Fruit fly (Drosophila melanogaster) whole organism, embryonic: Measurements from ENCODE around the gene CG3546.
A peak's percentile ranks its signal among the peaks of the same experiment; 100 is the strongest.

Source experiments
- Adf1 ChIP-seq: fragments of 200-800 bp; sonication (Bioruptor generic); IDR thresholded peaks from 2 replicates; pipeline ENCODE4 v1.3.6; 2022; ENCODE audit warnings: missing biosample characterization, missing genetic modification characterization
- Bgb ChIP-seq: fragments of 200-800 bp; sonication (Bioruptor generic); IDR thresholded peaks from 2 replicates; pipeline ENCODE4 v1.3.6; 2022; ENCODE audit warnings: missing biosample characterization, missing genetic modification characterization; ENCODE audit not compliant: partially characterized antibody
- C15 ChIP-seq: fragments of 200-800 bp; sonication (Bioruptor generic); IDR thresholded peaks from 3 replicates; pipeline ENCODE4 v1.3.6; 2022; ENCODE audit warnings: missing biosample characterization, missing genetic modification characterization
- CG10321 ChIP-seq: fragments of 200-800 bp; sonication (Bioruptor generic); IDR thresholded peaks from 2 replicates; pipeline ENCODE4 v1.3.6; 2022; ENCODE audit warnings: missing biosample characterization, missing genetic modification characterization
- CG10959 ChIP-seq: fragments of 200-800 bp; sonication (Bioruptor generic); IDR thresholded peaks from 2 replicates; pipeline ENCODE4 v1.3.6; 2022; ENCODE audit warnings: missing biosample characterization, missing genetic modification characterization
- CG12236 ChIP-seq: fragments of 200-800 bp; sonication (Bioruptor generic); optimal IDR thresholded peaks from 2 replicates; lab custom pipeline; 2016; ENCODE audit warnings: missing biosample characterization, missing genetic modification characterization
- CG13424 ChIP-seq: fragments of 200-800 bp; sonication (Bioruptor generic); optimal IDR thresholded peaks from 2 replicates; lab custom pipeline; 2019; ENCODE audit warnings: missing biosample characterization, mild to moderate bottlenecking, missing genetic modification characterization, moderate library complexity
- CG14965 ChIP-seq: fragments of 200-800 bp; sonication (Bioruptor generic); optimal IDR thresholded peaks from 2 replicates; lab custom pipeline; 2016; ENCODE audit warnings: missing biosample characterization, missing genetic modification characterization, borderline replicate concordance
- CG15269 ChIP-seq: fragments of 200-800 bp; sonication (Bioruptor generic); optimal IDR thresholded peaks from 2 replicates; lab custom pipeline; 2018; ENCODE audit warnings: missing biosample characterization, mild to moderate bottlenecking, missing genetic modification characterization, moderate library complexity
- CG15601 ChIP-seq: fragments of 200-800 bp; sonication (Bioruptor generic); optimal IDR thresholded peaks from 3 replicates; lab custom pipeline; 2019; ENCODE audit warnings: missing biosample characterization, mild to moderate bottlenecking, missing genetic modification characterization, moderate library complexity
- CG1602 ChIP-seq: fragments of 200-800 bp; sonication (Bioruptor generic); optimal IDR thresholded peaks from 3 replicates; lab custom pipeline; 2016; ENCODE audit warnings: missing biosample characterization, missing genetic modification characterization
- CG18262 ChIP-seq: fragments of 200-800 bp; optimal IDR thresholded peaks from 3 replicates; lab custom pipeline; 2019; ENCODE audit warnings: missing biosample characterization, mild to moderate bottlenecking, missing genetic modification characterization, moderate library complexity
- CG3065 ChIP-seq: fragments of 200-800 bp; sonication (Bioruptor generic); optimal IDR thresholded peaks from 2 replicates; lab custom pipeline; 2016; ENCODE audit warnings: missing biosample characterization, missing genetic modification characterization
- CG32772 ChIP-seq: fragments of 200-800 bp; sonication (Bioruptor generic); IDR thresholded peaks from 2 replicates; pipeline ENCODE4 v1.3.6; 2022; ENCODE audit warnings: missing biosample characterization, missing genetic modification characterization
- CG34422 ChIP-seq: fragments of 200-800 bp; sonication (Bioruptor generic); IDR thresholded peaks from 3 replicates; pipeline ENCODE4 v1.3.6; 2022; ENCODE audit warnings: missing biosample characterization, missing genetic modification characterization
- CG4328 ChIP-seq: fragments of 200-800 bp; sonication (Bioruptor generic); optimal IDR thresholded peaks from 3 replicates; lab custom pipeline; 2017; ENCODE audit warnings: missing biosample characterization, missing genetic modification reagents, missing genetic modification characterization
- CG4360 ChIP-seq: fragments of 200-800 bp; sonication (Bioruptor generic); IDR thresholded peaks from 2 replicates; pipeline ENCODE4 v1.3.6; 2022; ENCODE audit warnings: missing biosample characterization, missing genetic modification characterization
- CG43689 ChIP-seq: fragments of 200-800 bp; sonication (Bioruptor generic); IDR thresholded peaks from 2 replicates; pipeline ENCODE4 v1.3.6; 2022; ENCODE audit warnings: missing biosample characterization, missing genetic modification characterization
- CG5953 ChIP-seq: fragments of 200-800 bp; sonication (Bioruptor generic); IDR thresholded peaks from 2 replicates; pipeline ENCODE4 v1.3.6; 2022; ENCODE audit warnings: missing biosample characterization, missing genetic modification characterization
- CG6813 ChIP-seq: fragments of 200-800 bp; sonication (Bioruptor generic); optimal IDR thresholded peaks from 2 replicates; lab custom pipeline; 2017; ENCODE audit warnings: missing biosample characterization, missing genetic modification characterization, mild to moderate bottlenecking, moderate library complexity, missing genetic modification reagents
- CG8290 ChIP-seq, 3 experiments: fragments of 200-800 bp; sonication (Bioruptor generic); optimal IDR thresholded peaks; 2 replicates each; lab custom pipeline; 2016 to 2019; ENCODE audit warnings: missing biosample characterization in 3 of 3, missing genetic modification characterization in 3 of 3, mild to moderate bottlenecking in 2 of 3, moderate library complexity in 1 of 3
- CG8388 ChIP-seq: fragments of 200-800 bp; sonication (Bioruptor generic); optimal IDR thresholded peaks from 2 replicates; lab custom pipeline; 2019; ENCODE audit warnings: missing biosample characterization, mild to moderate bottlenecking, missing genetic modification characterization, moderate library complexity
- D19B ChIP-seq: fragments of 200-800 bp; sonication (Bioruptor generic); optimal IDR thresholded peaks from 2 replicates; lab custom pipeline; 2017; ENCODE audit warnings: missing biosample characterization, mild to moderate bottlenecking, missing genetic modification characterization
- H15 ChIP-seq: fragments of 200-800 bp; sonication (Bioruptor generic); IDR thresholded peaks from 3 replicates; pipeline ENCODE4 v1.3.6; 2022; ENCODE audit warnings: missing biosample characterization, missing genetic modification characterization
- Hr51 ChIP-seq, 2 experiments: fragments of 200-800 bp; sonication (Bioruptor generic); optimal IDR thresholded peaks; 2 replicates in 1 of 2; 3 replicates in 1 of 2; lab custom pipeline; 2016 to 2018; ENCODE audit warnings: missing biosample characterization in 2 of 2, missing genetic modification characterization in 2 of 2, mild to moderate bottlenecking in 1 of 2, moderate library complexity in 1 of 2
- Lpt ChIP-seq: fragments of >200 bp; optimal IDR thresholded peaks from 2 replicates; lab custom pipeline; 2018; ENCODE audit warnings: missing biosample characterization, missing genetic modification characterization
- Nf-YC ChIP-seq: fragments of 200-800 bp; optimal IDR thresholded peaks from 3 replicates; lab custom pipeline; 2019; ENCODE audit warnings: missing biosample characterization, mild to moderate bottlenecking, missing genetic modification characterization, moderate library complexity
- NfI ChIP-seq: fragments of 200-800 bp; sonication (Bioruptor generic); optimal IDR thresholded peaks from 3 replicates; lab custom pipeline; 2018; ENCODE audit warnings: missing biosample characterization, mild to moderate bottlenecking, missing genetic modification characterization, moderate library complexity
- Opbp ChIP-seq: fragments of 200-800 bp; sonication (Bioruptor generic); IDR thresholded peaks from 3 replicates; pipeline ENCODE4 v1.3.6; 2022; ENCODE audit warnings: missing biosample characterization, missing genetic modification characterization; ENCODE audit not compliant: partially characterized antibody
- Xrp1 ChIP-seq: fragments of 200-800 bp; sonication (Bioruptor generic); IDR thresholded peaks from 2 replicates; pipeline ENCODE4 v1.3.6; 2022; ENCODE audit warnings: missing biosample characterization, missing genetic modification characterization
- ab ChIP-seq: fragments of 200-800 bp; sonication (Bioruptor generic); optimal IDR thresholded peaks from 2 replicates; lab custom pipeline; 2016; ENCODE audit warnings: missing biosample characterization, missing genetic modification characterization
- ap ChIP-seq: fragments of 200-800 bp; sonication (Bioruptor generic); IDR thresholded peaks from 2 replicates; pipeline ENCODE4 v1.3.6; 2022; ENCODE audit warnings: missing biosample characterization, missing genetic modification characterization
- ci ChIP-seq: fragments of 200-800 bp; sonication (Bioruptor generic); IDR thresholded peaks from 3 replicates; pipeline ENCODE4 v1.3.6; 2022; ENCODE audit warnings: missing biosample characterization, missing genetic modification characterization
- dmrt11E ChIP-seq: fragments of 200-800 bp; sonication (Bioruptor generic); optimal IDR thresholded peaks from 3 replicates; lab custom pipeline; 2018; ENCODE audit warnings: missing biosample characterization, mild to moderate bottlenecking, missing genetic modification characterization, moderate library complexity
- esg ChIP-seq: fragments of 200-800 bp; sonication (Bioruptor generic); conservative IDR thresholded peaks from 2 replicates; pipeline ENCODE4 v1.3.6; 2022; ENCODE audit warnings: missing biosample characterization, missing genetic modification characterization
- exex ChIP-seq: fragments of 200-800 bp; sonication (Bioruptor generic); optimal IDR thresholded peaks from 4 replicates; lab custom pipeline; 2018; ENCODE audit warnings: missing biosample characterization, mild to moderate bottlenecking, missing genetic modification characterization, moderate library complexity
- ham ChIP-seq: fragments of 200-800 bp; sonication (Bioruptor generic); IDR thresholded peaks from 2 replicates; pipeline ENCODE4 v1.3.6; 2022; ENCODE audit warnings: missing biosample characterization, missing genetic modification characterization
- klu ChIP-seq: fragments of 200-800 bp; sonication (Bioruptor generic); IDR thresholded peaks from 2 replicates; pipeline ENCODE4 v1.3.6; 2022; ENCODE audit warnings: missing biosample characterization, missing genetic modification characterization
- luna ChIP-seq: fragments of 200-800 bp; sonication (Bioruptor generic); optimal IDR thresholded peaks from 2 replicates; lab custom pipeline; 2016; ENCODE audit warnings: missing biosample characterization, missing genetic modification characterization
- nom ChIP-seq: fragments of 200-800 bp; sonication (Bioruptor generic); optimal IDR thresholded peaks from 2 replicates; lab custom pipeline; 2017; ENCODE audit warnings: missing biosample characterization, missing genetic modification characterization, mild to moderate bottlenecking, moderate library complexity, missing genetic modification reagents
- org-1 ChIP-seq: fragments of 200-800 bp; sonication (Bioruptor generic); optimal IDR thresholded peaks from 2 replicates; lab custom pipeline; 2017; ENCODE audit warnings: missing biosample characterization, missing genetic modification characterization
- peb ChIP-seq: fragments of 200-800 bp; sonication (Bioruptor generic); IDR thresholded peaks from 2 replicates; pipeline ENCODE4 v1.3.6; 2022; ENCODE audit warnings: missing biosample characterization, missing genetic modification characterization
- sima ChIP-seq: fragments of 200-800 bp; sonication (Bioruptor generic); optimal IDR thresholded peaks from 2 replicates; lab custom pipeline; 2016; ENCODE audit warnings: missing biosample characterization, missing genetic modification characterization
- sisA ChIP-seq: fragments of 200-800 bp; sonication (Bioruptor generic); IDR thresholded peaks from 2 replicates; pipeline ENCODE4 v1.3.6; 2022; ENCODE audit warnings: missing biosample characterization, missing genetic modification characterization
- sqz ChIP-seq: fragments of 200-800 bp; sonication (Bioruptor generic); optimal IDR thresholded peaks from 3 replicates; lab custom pipeline; 2018; ENCODE audit warnings: missing biosample characterization, mild to moderate bottlenecking, missing genetic modification characterization
- tin ChIP-seq: fragments of 200-800 bp; sonication (Bioruptor generic); optimal IDR thresholded peaks from 3 replicates; lab custom pipeline; 2016; ENCODE audit warnings: missing biosample characterization, missing genetic modification characterization
- trh ChIP-seq: fragments of 200-800 bp; sonication (Bioruptor generic); optimal IDR thresholded peaks from 2 replicates; lab custom pipeline; 2016; ENCODE audit warnings: missing biosample characterization, missing genetic modification characterization
- ttk ChIP-seq: fragments of 200-800 bp; sonication (Bioruptor generic); IDR thresholded peaks from 2 replicates; pipeline ENCODE4 v2.1.2; 2022; ENCODE audit warnings: missing biosample characterization, missing genetic modification characterization
- twi ChIP-seq: fragments of 200-800 bp; optimal IDR thresholded peaks from 2 replicates; lab custom pipeline; 2019; ENCODE audit warnings: missing biosample characterization, mild to moderate bottlenecking, missing genetic modification characterization, moderate library complexity
- vvl ChIP-seq: fragments of 200-800 bp; sonication (Bioruptor generic); IDR thresholded peaks from 2 replicates; pipeline ENCODE4 v1.3.6; 2022; ENCODE audit warnings: missing biosample characterization, missing genetic modification characterization
- zfh2 ChIP-seq: fragments of 200-800 bp; sonication (Bioruptor generic); optimal IDR thresholded peaks from 2 replicates; lab custom pipeline; 2016; ENCODE audit warnings: missing biosample characterization, missing genetic modification characterization

The CG3546 gene

dm6 chrX:4581769-4582168 lies 23.9 kb downstream of the CG3546 start (continued):
- TF ChIP-seq dmrt11E (tag; lab: Kevin White, UChicago), result peak; percentile 74
- no peak for TF ChIP-seq ap (GFP tag; lab: Robert Waterston, UW)
- no peak for TF ChIP-seq CG3065 (GFP tag; lab: Kevin White, UChicago)
- TF ChIP-seq twi, result no peak
- TF ChIP-seq CG12236 (GFP tag; lab: Kevin White, UChicago), result no peak
- TF ChIP-seq CG18262 (tag; lab: Kevin White, UChicago), result peak; percentile 62
- no peak for TF ChIP-seq H15 (GFP tag; lab: Robert Waterston, UW)
- no peak for TF ChIP-seq CG10321
- TF ChIP-seq sqz (GFP tag; lab: Kevin White, UChicago), result no peak
- TF ChIP-seq luna (GFP tag; lab: Kevin White, UChicago), result no peak
- TF ChIP-seq CG6813, result peak; percentile 3
- peak; percentile 50 for TF ChIP-seq CG13424
- TF ChIP-seq exex (tag; lab: Kevin White, UChicago), result no peak
- no peak for TF ChIP-seq Bgb (GFP tag; lab: Robert Waterston, UW)
- peak; percentile 48; the same call in 1 of the 2 replicates for TF ChIP-seq CG10959 (GFP tag; lab: Robert Waterston, UW)
- no peak for TF ChIP-seq CG14965 (GFP tag; lab: Kevin White, UChicago)
- TF ChIP-seq Hr51 (GFP tag; optimal IDR thresholded peaks at IDR 0.05; lab: Kevin White, UChicago), result peak in 1 of 2 experiments; percentile 6
- no peak for TF ChIP-seq Nf-YC (tag; lab: Kevin White, UChicago)
- no peak for TF ChIP-seq Lpt (GFP tag; lab: Kevin White, UChicago)
- TF ChIP-seq klu, result no peak
- TF ChIP-seq CG43689, result no peak
- TF ChIP-seq CG34422 (GFP tag; lab: Robert Waterston, UW), result peak; percentile 34; the same call in 1 of the 3 replicates
- TF ChIP-seq ttk (GFP tag; lab: Robert Waterston, UW), result peak; percentile 32; the same call in 1 of the 2 replicates
- TF ChIP-seq CG8388 (GFP tag; lab: Kevin White, UChicago), result peak; percentile 51
- no peak for TF ChIP-seq zfh2 (GFP tag; lab: Kevin White, UChicago)
- peak; percentile 59 for TF ChIP-seq CG15601 (tag; lab: Kevin White, UChicago)
- no peak for TF ChIP-seq CG4328 (GFP tag; lab: Kevin White, UChicago)
- peak; percentile 51 for TF ChIP-seq vvl (GFP tag; lab: Robert Waterston, UW)
- TF ChIP-seq ab (GFP tag; lab: Kevin White, UChicago), result no peak
- TF ChIP-seq sisA (GFP tag; lab: Robert Waterston, UW), result peak; percentile 28; the same call in 1 of the 2 replicates
- no peak for TF ChIP-seq trh (GFP tag; lab: Kevin White, UChicago)
- TF ChIP-seq CG15269 (tag; lab: Kevin White, UChicago), result peak; percentile 1
- TF ChIP-seq NfI, result no peak
- TF ChIP-seq Opbp, result no peak
- TF ChIP-seq CG1602 (GFP tag; lab: Kevin White, UChicago), result peak; percentile 8
- TF ChIP-seq peb, result 0 out of 2 replicates have a peak, but pooled peaks have one; percentile 13
- TF ChIP-seq CG4360 (GFP tag; lab: Robert Waterston, UW), result no peak
- no peak for TF ChIP-seq CG8290 (GFP tag; optimal IDR thresholded peaks at IDR 0.05; lab: Kevin White, UChicago)
- no peak for TF ChIP-seq CG8290 (tag; optimal IDR thresholded peaks at IDR 0.05; lab: Kevin White, UChicago)
- TF ChIP-seq esg, result no peak
- TF ChIP-seq D19B, result no peak
- TF ChIP-seq Adf1, result no peak
- TF ChIP-seq ham (GFP tag; lab: Robert Waterston, UW), result no peak
- peak; percentile 23; the same call in 1 of the 2 replicates for TF ChIP-seq CG32772 (GFP tag; lab: Robert Waterston, UW)
- TF ChIP-seq C15 (GFP tag; lab: Robert Waterston, UW), result no peak
- TF ChIP-seq ci (GFP tag; lab: Robert Waterston, UW), result peak; percentile 52; the same call in 1 of the 3 replicates
- no peak for TF ChIP-seq nom (GFP tag; lab: Kevin White, UChicago)
- TF ChIP-seq tin (GFP tag; lab: Kevin White, UChicago), result peak; percentile 45
- TF ChIP-seq org-1 (GFP tag; lab: Kevin White, UChicago), result no peak
- no peak for TF ChIP-seq sima (GFP tag; lab: Kevin White, UChicago)
- peak; percentile 73 for TF ChIP-seq Xrp1 (GFP tag; lab: Robert Waterston, UW)
- TF ChIP-seq CG5953, result no peak
